Worm (Caenorhabditis elegans) whole organism, L4/young adult: ENCODE results near the gene K05F1.14.
A peak's percentile ranks its signal among the peaks of the same experiment; 100 is the strongest.
"Not testable (repeated sequence)": the region's sequence is repeated elsewhere in the genome, so short reads cannot be mapped to it uniquely, and the experiment has no call there.

Source experiments
- W03F9.2 ChIP-seq: fragments of 150-350 bp; optimal IDR thresholded peaks from 2 replicates; lab custom pipeline; 2014; ENCODE audit warnings: missing biosample characterization, missing genetic modification characterization
- dao-5 ChIP-seq: sonication (generic microtip); optimal IDR thresholded peaks from 2 replicates; lab custom pipeline; 2016; ENCODE audit warnings: missing genotype, missing genetic modification characterization, moderate library complexity, missing compliant biosample characterization
- him-1 ChIP-seq: sonication (generic microtip); optimal IDR thresholded peaks from 2 replicates; lab custom pipeline; 2016; ENCODE audit warnings: missing genotype, missing genetic modification reagents, missing genetic modification characterization, missing compliant biosample characterization

The K05F1.14 gene

DNA sequence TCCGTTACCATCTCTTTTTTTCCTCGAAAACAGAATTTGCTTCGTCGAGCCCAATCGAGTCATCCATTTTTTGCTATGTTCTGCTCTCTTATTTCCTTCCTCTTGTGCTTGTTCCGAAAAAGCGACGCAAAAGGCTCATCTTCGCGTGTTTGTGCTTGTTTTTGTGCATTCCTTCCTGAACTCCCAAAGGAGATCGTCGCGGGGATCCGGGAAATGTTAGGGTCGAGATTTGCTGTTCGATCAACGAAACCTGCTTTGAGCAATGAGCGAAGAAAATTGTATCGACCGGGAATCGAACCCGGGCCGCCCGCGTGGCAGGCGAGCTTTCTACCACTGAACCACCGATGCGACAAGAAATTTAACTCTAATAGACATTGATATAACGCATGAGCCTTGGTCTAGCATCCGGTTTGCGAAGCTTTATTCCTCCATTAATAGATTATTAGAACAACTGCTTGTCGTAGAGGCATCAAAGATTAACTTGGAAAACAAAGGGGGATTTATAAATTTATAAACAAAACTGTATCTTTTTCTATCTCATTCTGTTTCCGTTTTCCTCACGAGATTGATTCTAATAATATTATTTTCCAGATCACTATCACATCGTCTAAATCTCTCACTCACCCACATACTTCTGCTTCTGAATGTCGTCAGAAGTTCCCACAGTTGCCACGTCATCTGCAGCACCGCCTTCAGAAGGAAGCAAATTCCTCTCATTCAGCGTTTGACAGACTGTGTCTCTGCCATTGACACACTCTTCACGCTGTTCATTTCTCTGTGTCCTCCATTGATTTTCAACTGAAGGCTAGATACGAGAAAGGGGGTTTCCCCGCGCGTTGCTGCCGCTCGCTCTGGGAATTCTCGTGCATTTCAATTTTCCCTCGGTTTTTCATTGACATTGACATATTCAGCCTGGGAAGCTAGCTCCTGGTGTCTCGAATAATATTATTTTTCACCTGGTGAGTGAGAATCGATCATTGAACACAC is 10.2 kb downstream of the K05F1.14 start, which contains the start of gene K05F1.6:
K05F1.6 (plus strand) TSS at position 586 of the 987 bp plus-strand sequence.
- TF ChIP-seq him-1 (peak; percentile 34), dao-5 (tag; lab: Kevin White, UChicago) (peak; percentile 47), W03F9.2 (tag; lab: Kevin White, UChicago) (peak; percentile 67)

DNA sequence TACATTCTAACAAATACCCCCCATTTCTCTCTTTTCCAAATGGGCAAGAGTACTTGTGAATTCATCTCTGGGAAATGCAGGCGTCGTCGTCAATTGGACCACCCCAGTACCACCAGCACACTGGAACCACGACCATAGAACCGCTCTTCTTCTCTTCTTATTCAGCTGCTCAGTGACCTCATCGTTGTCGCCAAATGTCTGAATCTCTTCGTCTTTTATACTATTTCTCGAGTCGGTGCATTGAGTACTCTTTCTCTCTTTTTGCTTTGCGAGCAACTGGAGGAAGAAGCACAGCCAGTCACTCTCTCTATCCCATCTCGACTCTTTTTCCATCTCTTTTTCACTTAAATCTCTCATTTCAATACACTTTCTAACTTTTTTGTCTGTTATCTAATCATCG is 12.5 kb downstream of the K05F1.14 start:
- TF ChIP-seq dao-5 (tag; lab: Kevin White, UChicago): no peak
- TF ChIP-seq him-1: peak; percentile 75
- no peak for TF ChIP-seq W03F9.2 (tag; lab: Kevin White, UChicago)

DNA sequence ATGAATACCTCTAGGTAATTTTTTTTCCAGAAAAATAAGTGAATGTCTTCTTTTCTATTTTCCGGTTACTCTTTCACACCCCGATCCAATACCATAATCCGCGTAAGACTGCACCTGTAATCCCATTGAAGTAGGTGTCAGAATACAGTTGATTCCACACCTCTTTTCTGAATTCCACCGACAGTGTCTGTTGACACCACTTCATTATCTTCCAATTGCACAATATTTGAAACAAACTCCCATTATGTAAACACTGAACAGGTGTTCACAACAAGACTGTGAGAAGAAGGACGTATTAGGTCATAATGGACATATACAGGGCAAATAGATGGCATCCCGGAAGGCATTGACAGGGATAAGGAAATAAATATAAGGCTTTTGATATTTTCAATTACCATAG is 15.0 kb downstream of the K05F1.14 start:
- TF ChIP-seq him-1: no peak
- no peak for TF ChIP-seq W03F9.2 (tag; lab: Kevin White, UChicago)
- TF ChIP-seq dao-5 (tag; lab: Kevin White, UChicago): no peak

DNA sequence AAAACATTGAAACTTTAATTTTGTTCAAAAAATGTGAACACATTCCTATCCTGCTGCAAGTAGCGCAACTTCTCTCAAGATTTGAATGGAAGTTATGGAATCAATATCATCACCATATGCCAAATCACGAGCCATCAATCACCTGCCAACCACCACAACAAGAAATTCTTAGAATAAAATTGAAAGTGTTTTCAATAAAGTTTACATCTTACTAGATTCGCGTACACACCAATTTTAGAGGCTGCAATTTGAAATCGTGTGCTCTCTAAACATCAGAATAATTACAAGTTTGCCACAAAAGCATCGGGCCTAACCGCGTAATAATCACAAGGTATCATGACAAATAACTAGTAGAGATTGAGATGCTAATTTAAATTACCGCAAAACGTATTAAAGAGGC is 17.5 kb downstream of the K05F1.14 start:
- no peak for TF ChIP-seq W03F9.2 (tag; lab: Kevin White, UChicago)
- TF ChIP-seq dao-5 (tag; lab: Kevin White, UChicago): no peak
- TF ChIP-seq him-1: no peak

DNA sequence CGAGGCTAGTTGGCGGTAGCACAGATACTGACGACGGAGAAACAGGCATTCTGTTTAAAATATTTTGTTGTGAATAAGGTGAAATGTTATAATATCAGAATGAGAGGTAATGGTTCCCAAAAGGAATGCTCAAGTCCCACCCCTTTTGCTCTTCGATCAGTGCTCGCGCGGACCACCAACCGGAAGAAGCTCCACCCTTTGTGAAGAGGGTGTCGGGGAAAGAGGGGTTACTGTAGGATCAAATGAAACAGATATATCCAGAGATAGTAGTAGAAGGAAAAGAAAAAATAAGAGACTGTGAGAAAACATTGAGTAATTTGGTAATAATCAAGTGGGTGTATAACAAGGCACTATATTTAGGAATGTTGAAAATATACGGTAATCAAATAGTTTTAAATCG is 18.3 kb downstream of the K05F1.14 start, which contains the start of the genes dmd-5 and F10C1.1:
dmd-5 (minus strand) TSS at position 101 of the 400 bp plus-strand sequence.
F10C1.1 (plus strand) TSS at position 110 of the 400 bp plus-strand sequence.
- TF ChIP-seq dao-5 (tag; lab: Kevin White, UChicago): no peak
- TF ChIP-seq W03F9.2 (tag; lab: Kevin White, UChicago): no peak
- no peak for TF ChIP-seq him-1

DNA sequence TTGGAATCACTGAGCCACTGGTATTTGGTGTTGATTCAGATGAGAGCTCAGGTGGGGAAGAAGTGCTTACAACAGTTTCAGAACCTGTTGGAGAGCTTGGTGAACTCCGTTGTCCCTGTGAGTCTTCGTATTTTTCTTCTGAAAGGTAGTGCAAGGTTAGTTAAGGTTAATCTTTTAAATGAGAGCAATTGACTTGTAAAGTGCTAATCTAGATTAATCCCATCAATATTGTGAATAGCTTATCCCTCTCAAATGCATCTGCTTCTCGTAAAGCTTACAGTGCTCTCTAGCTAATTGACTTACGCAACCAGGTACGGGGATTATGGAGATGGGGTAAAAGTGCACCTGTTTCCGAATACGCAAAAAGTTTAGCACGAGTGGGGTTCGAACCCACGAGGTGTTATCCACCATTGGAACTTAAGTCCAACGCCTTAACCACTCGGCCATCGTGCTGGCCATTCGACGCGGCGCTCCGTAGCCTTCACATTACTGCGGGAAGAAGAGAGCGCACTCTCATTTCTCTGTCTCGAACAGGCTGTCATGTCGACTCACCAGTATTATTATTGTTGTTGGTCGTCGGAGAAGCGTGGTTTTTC is 19.7 kb downstream of the K05F1.14 start:
- peak; percentile 28 for TF ChIP-seq him-1
- no peak for TF ChIP-seq W03F9.2 (tag; lab: Kevin White, UChicago)
- TF ChIP-seq dao-5 (tag; lab: Kevin White, UChicago): no peak

DNA sequence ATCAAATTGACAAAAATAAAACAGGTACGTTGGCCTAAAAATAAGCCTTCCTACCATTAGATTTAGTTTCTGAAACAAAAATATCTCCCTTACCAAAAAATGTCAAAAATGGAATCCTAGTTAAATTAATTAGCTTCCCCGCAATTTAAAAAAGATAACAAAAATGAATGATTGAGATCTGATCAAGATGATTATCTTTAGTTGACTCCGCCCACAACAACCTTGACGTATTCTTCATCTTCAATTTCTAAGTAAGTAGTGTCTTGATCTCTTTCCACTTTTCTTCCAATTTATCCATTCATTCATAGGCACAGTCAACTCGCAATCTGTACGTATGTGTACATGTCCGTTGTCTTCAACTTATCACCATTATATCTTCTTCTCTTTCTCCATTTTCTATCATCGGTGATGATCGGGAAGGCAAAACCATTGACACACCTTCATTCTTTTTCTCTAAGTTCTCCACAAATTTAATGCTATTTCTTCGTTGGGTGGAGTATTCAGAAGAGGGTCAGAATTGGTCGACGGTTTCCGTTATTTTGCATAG is 24.0 kb downstream of the K05F1.14 start:
- TF ChIP-seq W03F9.2 (tag; lab: Kevin White, UChicago): no peak
- TF ChIP-seq dao-5 (tag; lab: Kevin White, UChicago): no peak
- no peak for TF ChIP-seq him-1

- TF ChIP-seq W03F9.2 (tag; lab: Kevin White, UChicago): no peak
- no peak for TF ChIP-seq dao-5 (tag; lab: Kevin White, UChicago)
- TF ChIP-seq him-1: no peak
Measured at ce11 chrII:5765318-5765717, 27.1 kb downstream of the K05F1.14 start, which contains the start of gene ifb-1. TSS of gene ifb-1 (plus strand) at chrII:5765618.

- not testable (repeated sequence) for TF ChIP-seq W03F9.2 (tag; lab: Kevin White, UChicago); him-1; dao-5 (tag; lab: Kevin White, UChicago)
Measured at ce11 chrII:5757656-5758055, 34.7 kb downstream of the K05F1.14 start, which contains the start of the genes F10C1.3 and F10C1.23. TSS of gene F10C1.3 (minus strand) at chrII:5757756. TSS of gene F10C1.23 (plus strand) at chrII:5758040.

DNA sequence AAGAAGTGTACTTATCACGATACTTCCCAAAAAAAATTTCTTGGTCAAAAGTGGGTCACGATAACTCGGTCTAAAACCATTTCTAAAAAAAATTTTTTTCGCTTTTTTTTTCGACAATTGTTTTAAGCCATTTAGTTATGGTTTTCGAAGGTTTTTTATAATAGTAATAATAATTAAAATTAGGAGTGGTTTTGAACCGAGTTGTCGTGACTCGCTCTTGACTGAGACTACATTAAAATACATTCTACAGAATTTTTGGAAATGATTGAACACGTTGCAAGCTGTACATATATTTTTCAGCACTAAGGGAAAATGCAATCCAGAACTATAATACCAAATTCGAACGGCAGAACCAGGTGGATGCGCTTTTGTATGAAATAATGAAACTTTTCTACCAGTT is 38.2 kb downstream of the K05F1.14 start, which contains the start of gene F10C1.8:
F10C1.8 (plus strand) TSS at position 301 of the 400 bp plus-strand sequence.
- no peak for TF ChIP-seq dao-5 (tag; lab: Kevin White, UChicago)
- TF ChIP-seq W03F9.2 (tag; lab: Kevin White, UChicago): no peak
- no peak for TF ChIP-seq him-1

- TF ChIP-seq him-1: no peak
- TF ChIP-seq W03F9.2 (tag; lab: Kevin White, UChicago): no peak
- no peak for TF ChIP-seq dao-5 (tag; lab: Kevin White, UChicago)
Measured at ce11 chrII:5751353-5751752, 41.0 kb downstream of the K05F1.14 start.

ce11 chrII:5749733-5750238 is 42.6 kb downstream of the K05F1.14 start, which contains the start of gene ifb-2:
TSS of gene ifb-2 (plus strand) at chrII:5750188.
- TF ChIP-seq him-1 (no peak), W03F9.2 (tag; lab: Kevin White, UChicago) (no peak), dao-5 (tag; lab: Kevin White, UChicago) (no peak)

DNA sequence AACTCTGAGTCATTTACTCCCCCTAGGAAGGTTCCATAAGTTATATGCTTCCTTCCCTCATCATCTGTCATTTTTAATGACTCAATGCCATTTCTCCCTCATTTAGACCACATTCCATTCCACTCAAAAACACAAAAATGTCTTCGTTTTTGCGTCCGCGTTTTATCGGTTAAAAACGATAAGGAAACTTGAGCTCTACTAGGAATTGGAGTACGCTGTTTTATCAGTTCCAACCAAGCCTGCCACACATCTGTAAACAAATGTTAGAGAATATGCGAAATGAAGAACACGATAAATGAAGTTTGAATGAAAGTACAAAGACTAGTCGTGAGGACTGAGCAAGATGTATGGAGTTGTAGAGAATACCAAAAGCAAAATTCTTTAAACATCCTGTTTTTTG is 44.0 kb downstream of the K05F1.14 start:
- no peak for TF ChIP-seq W03F9.2 (tag; lab: Kevin White, UChicago)
- TF ChIP-seq him-1: no peak
- TF ChIP-seq dao-5 (tag; lab: Kevin White, UChicago): no peak
